Worm (Caenorhabditis elegans) whole organism, L3 larva: ENCODE results near the gene K09E3.2.

Experiments
- elt-1 ChIP-seq: fragments of 150-350 bp; optimal IDR thresholded peaks from 2 replicates; lab custom pipeline; 2014; ENCODE audit warnings: missing biosample characterization, missing genetic modification characterization
- lin-39 ChIP-seq: fragments of 150-350 bp; optimal IDR thresholded peaks from 2 replicates; lab custom pipeline; 2018; ENCODE audit warnings: missing biosample characterization, missing genetic modification reagents, missing genetic modification characterization
- mdl-1 ChIP-seq: fragments of 150-350 bp; optimal IDR thresholded peaks from 2 replicates; lab custom pipeline; 2014; ENCODE audit warnings: missing biosample characterization, missing genetic modification characterization
- nhr-12 ChIP-seq: fragments of 150-350 bp; optimal IDR thresholded peaks from 2 replicates; lab custom pipeline; 2014; ENCODE audit warnings: missing biosample characterization, missing genetic modification characterization
- nhr-28 ChIP-seq: fragments of 150-350 bp; optimal IDR thresholded peaks from 2 replicates; lab custom pipeline; 2014; ENCODE audit warnings: missing biosample characterization, missing genetic modification characterization
- nhr-76 ChIP-seq: fragments of 150-350 bp; sonication (generic microtip); optimal IDR thresholded peaks from 5 replicates; lab custom pipeline; 2014; ENCODE audit warnings: missing biosample characterization, missing genetic modification characterization

DNA sequence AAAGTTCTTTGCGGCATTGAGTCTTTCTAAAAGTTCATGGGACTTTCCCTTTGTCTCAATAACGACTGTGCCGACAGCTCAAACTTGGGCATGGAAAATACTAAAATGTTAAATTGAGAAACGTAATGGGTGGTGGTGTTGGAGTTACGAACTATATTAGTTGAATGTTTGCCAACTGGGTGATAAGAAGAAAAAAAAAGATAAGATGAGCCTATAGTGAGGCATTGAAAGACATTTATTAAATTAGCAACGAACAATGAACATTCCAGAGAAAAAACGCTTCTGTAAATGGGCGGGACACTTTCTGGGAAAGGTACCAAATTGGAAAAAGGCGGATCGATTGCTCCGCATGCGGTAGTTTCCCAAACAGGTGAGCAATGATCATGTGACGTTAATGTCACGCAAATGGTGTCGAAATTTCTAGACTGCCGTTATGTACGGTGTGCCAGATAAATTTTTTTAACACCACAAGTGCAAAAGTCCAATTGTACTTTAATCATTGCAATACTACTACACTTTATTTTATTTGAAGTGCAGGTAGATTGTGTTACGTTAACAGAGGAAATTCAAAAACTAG is 21.8 kb downstream of the K09E3.2 start:
- TF ChIP-seq elt-1 (tag; lab: Kevin White, UChicago) (no peak), nhr-76 (tag; lab: Kevin White, UChicago) (no peak), nhr-28 (no peak), lin-39 (no peak), nhr-12 (tag; lab: Kevin White, UChicago) (no peak), mdl-1 (tag; lab: Kevin White, UChicago) (no peak)
